Worm (Caenorhabditis elegans): ENCODE measurements around the gene E02C12.8.

Gene E02C12.8

ce11 chrV:9343629-9344624 is 29.5 kb downstream of the E02C12.8 start, which contains the start of gene tos-1:
Gene tos-1 (minus strand): TSS chrV:9344203.
- TF ChIP-seq elt-3 (tag; optimal IDR thresholded peaks at IDR 0.05) (no peak), lin-39 (tag; optimal IDR thresholded peaks at IDR 0.05) (peak; percentile 59), nhr-11 (tag; optimal IDR thresholded peaks at IDR 0.05) (peak; percentile 79), sem-4 (tag; optimal IDR thresholded peaks at IDR 0.05) (peak; percentile 96), elt-1 (tag; optimal IDR thresholded peaks at IDR 0.05) (no peak), lin-13 (GFP tag; optimal IDR thresholded peaks at IDR 0.05) (peak; percentile 93), crh-2 (tag; optimal IDR thresholded peaks at IDR 0.05) (peak; percentile 98), nhr-129 (tag; optimal IDR thresholded peaks at IDR 0.05) (peak; percentile 95), nhr-25 (tag; optimal IDR thresholded peaks at IDR 0.05) (peak; percentile 98), ceh-16 (tag; optimal IDR thresholded peaks at IDR 0.05) (peak; percentile 61), skn-1 (tag; optimal IDR thresholded peaks at IDR 0.05) (no peak), ZK546.5 (tag; optimal IDR thresholded peaks at IDR 0.05) (peak; percentile 70), peb-1 (tag; optimal IDR thresholded peaks at IDR 0.05) (no peak), ztf-1 (GFP tag; conservative IDR thresholded peaks at IDR 0.05) (peak; percentile 94; the same call in 1 of the 2 replicates), zag-1 (tag; optimal IDR thresholded peaks at IDR 0.05) (peak; percentile 94), lin-11 (tag; optimal IDR thresholded peaks at IDR 0.05) (peak; percentile 74), Y55F3AM.14 (GFP tag; optimal IDR thresholded peaks at IDR 0.05) (peak; percentile 98), alr-1 (tag; optimal IDR thresholded peaks at IDR 0.05) (no peak), nhr-6 (tag; optimal IDR thresholded peaks at IDR 0.05) (peak; percentile 96), lsy-2 (tag; optimal IDR thresholded peaks at IDR 0.05) (peak; percentile 91 to 95), unc-55 (GFP tag; optimal IDR thresholded peaks at IDR 0.05) (peak; percentile 91), unc-39 (tag; optimal IDR thresholded peaks at IDR 0.05) (peak; percentile 51), nhr-23 (tag; optimal IDR thresholded peaks at IDR 0.05) (peak; percentile 30), mdl-1 (tag; optimal IDR thresholded peaks at IDR 0.05) (peak; percentile 98 to 99), aly-2 (tag; optimal IDR thresholded peaks at IDR 0.05) (peak; percentile 43), fos-1 (tag; optimal IDR thresholded peaks at IDR 0.05) (peak; percentile 95), dmd-4 (tag; optimal IDR thresholded peaks at IDR 0.05) (no peak), ceh-82 (tag; optimal IDR thresholded peaks at IDR 0.05) (peak; percentile 82), nhr-12 (tag; optimal IDR thresholded peaks at IDR 0.05) (no peak), mbf-1 (tag; optimal IDR thresholded peaks at IDR 0.05) (no peak), nhr-10 (tag; optimal IDR thresholded peaks at IDR 0.05) (peak; percentile 86), R02D3.7 (tag; optimal IDR thresholded peaks at IDR 0.05) (peak; percentile 64), ama-1 (optimal IDR thresholded peaks at IDR 0.05) (peak; percentile 99), nhr-77 (tag; optimal IDR thresholded peaks at IDR 0.05) (peak; percentile 88), ztf-4 (tag; optimal IDR thresholded peaks at IDR 0.05) (peak; percentile 91), blmp-1 (tag; optimal IDR thresholded peaks at IDR 0.05; ENCODE audit: insufficient read depth) (peak; percentile 89), C34F6.9 (tag; optimal IDR thresholded peaks at IDR 0.05) (peak; percentile 99), mab-5 (tag; optimal IDR thresholded peaks at IDR 0.05) (peak; percentile 96), ztf-11 (tag; optimal IDR thresholded peaks at IDR 0.05) (peak; percentile 32), F13H6.1 (tag; optimal IDR thresholded peaks at IDR 0.05) (peak; percentile 99), snpc-4 (tag; optimal IDR thresholded peaks at IDR 0.05) (peak; percentile 50), nhr-21 (tag; optimal IDR thresholded peaks at IDR 0.05) (peak; percentile 98), sma-9 (GFP tag; optimal IDR thresholded peaks at IDR 0.05) (peak; percentile 90), sma-9 (tag; optimal IDR thresholded peaks at IDR 0.05) (no peak), unc-62 (GFP tag; optimal IDR thresholded peaks at IDR 0.05) (peak; percentile 74), egl-27 (tag; optimal IDR thresholded peaks at IDR 0.05) (peak; percentile 95), nhr-237 (tag; optimal IDR thresholded peaks at IDR 0.05) (peak; percentile 71), gmeb-1 (tag; optimal IDR thresholded peaks at IDR 0.05) (peak; percentile 92), sma-3 (GFP tag; optimal IDR thresholded peaks at IDR 0.05) (peak; percentile 100)

Measured in whole organism, L2 larva.